Worm (Caenorhabditis elegans): Measurements from ENCODE around the gene C49A9.10.
A peak's percentile ranks its signal among the peaks of the same experiment; 100 is the strongest.

DNA sequence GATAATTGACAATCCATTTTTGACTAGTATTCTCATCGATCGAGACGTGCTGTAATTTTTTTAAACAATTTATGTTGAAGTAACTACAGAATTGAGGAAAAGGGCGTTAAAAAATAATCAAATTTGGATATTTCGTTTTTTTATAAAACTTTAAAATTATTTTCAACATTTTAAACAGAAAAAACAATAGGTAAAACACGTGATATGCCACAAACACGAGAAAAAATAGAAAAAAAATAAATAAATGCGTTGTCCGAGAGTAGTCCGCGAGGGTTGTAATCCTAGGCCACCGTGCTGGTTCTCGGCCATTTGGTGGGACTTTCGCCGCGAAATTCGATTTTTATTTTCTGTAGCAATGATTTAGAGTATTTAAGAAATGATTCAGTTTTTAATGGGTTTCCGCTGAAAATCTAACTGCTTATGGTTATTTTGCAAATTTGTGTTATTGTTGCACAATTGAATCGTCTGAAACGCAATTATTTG, at the start of gene C49A9.10:
- TF ChIP-seq mdl-1 (tag; optimal IDR thresholded peaks at IDR 0.05) = no peak
- peak; percentile 81 for TF ChIP-seq mab-5 (tag; optimal IDR thresholded peaks at IDR 0.05)
- peak; percentile 72 for TF ChIP-seq crh-2 (tag; optimal IDR thresholded peaks at IDR 0.05)
- TF ChIP-seq skn-1 (tag; optimal IDR thresholded peaks at IDR 0.05) = no peak
- no peak for TF ChIP-seq elt-1 (tag; optimal IDR thresholded peaks at IDR 0.05)
- no peak for TF ChIP-seq ama-1 (optimal IDR thresholded peaks at IDR 0.05)
- TF ChIP-seq fos-1 (tag; optimal IDR thresholded peaks at IDR 0.05) = peak; percentile 42
- no peak for TF ChIP-seq egl-27 (tag; optimal IDR thresholded peaks at IDR 0.05)
- no peak for TF ChIP-seq unc-62 (GFP tag; optimal IDR thresholded peaks at IDR 0.05)
- TF ChIP-seq blmp-1 (tag; optimal IDR thresholded peaks at IDR 0.05; ENCODE audit: insufficient read depth) = peak; percentile 22
- TF ChIP-seq lsy-2 (tag; optimal IDR thresholded peaks at IDR 0.05) = peak; percentile 83 to 90

All from whole organism, L2 larva.